Worm (Caenorhabditis elegans) whole organism, mixed stage, embryonic: ENCODE data around the gene daf-2.
A peak's percentile ranks its signal among the peaks of the same experiment; 100 is the strongest.
"Not testable (repeated sequence)": the region's sequence is repeated elsewhere in the genome, so short reads cannot be mapped to it uniquely, and the experiment has no call there.

Source experiments
- ceh-43 ChIP-seq: fragments of 200-800 bp; sonication (Bioruptor generic); optimal IDR thresholded peaks from 2 replicates; lab custom pipeline; 2018; ENCODE audit warnings: mild to moderate bottlenecking, missing genetic modification characterization, moderate library complexity, missing compliant biosample characterization
- ces-1 ChIP-seq: fragments of 150-350 bp; optimal IDR thresholded peaks from 2 replicates; lab custom pipeline; 2014; ENCODE audit warnings: missing biosample characterization, missing genetic modification reagents, missing genetic modification characterization
- lsy-2 ChIP-seq: fragments of 150-350 bp; optimal IDR thresholded peaks from 2 replicates; lab custom pipeline; 2014; ENCODE audit warnings: missing biosample characterization, missing genetic modification characterization
- mep-1 ChIP-seq: fragments of 150-350 bp; optimal IDR thresholded peaks from 2 replicates; lab custom pipeline; 2017; ENCODE audit warnings: missing biosample characterization, missing genetic modification reagents, missing genetic modification characterization, inconsistent platforms
- nhr-76 ChIP-seq: sonication (generic microtip); optimal IDR thresholded peaks from 2 replicates; lab custom pipeline; 2017; ENCODE audit warnings: missing biosample characterization, missing genetic modification characterization
- pha-4 ChIP-seq: fragments of 150-350 bp; optimal IDR thresholded peaks from 2 replicates; lab custom pipeline; 2018; ENCODE audit warnings: missing biosample characterization, missing genetic modification reagents, missing genetic modification characterization
- snpc-4 ChIP-seq: fragments of 150-350 bp; optimal IDR thresholded peaks from 2 replicates; lab custom pipeline; 2014; ENCODE audit warnings: missing biosample characterization, missing genetic modification characterization
- sptf-1 ChIP-seq: sonication (generic microtip); optimal IDR thresholded peaks from 2 replicates; lab custom pipeline; 2017; ENCODE audit warnings: mild to moderate bottlenecking, missing genetic modification characterization, moderate library complexity, missing compliant biosample characterization
- unc-62 ChIP-seq: fragments of 150-350 bp; optimal IDR thresholded peaks from 2 replicates; lab custom pipeline; 2014; ENCODE audit warnings: missing biosample characterization, missing genetic modification reagents, missing genetic modification characterization

ce11 chrIII:2960740-2961361 is 79.8 kb downstream of the daf-2 start:
- TF ChIP-seq lsy-2 (tag; lab: Kevin White, UChicago); unc-62 (GFP tag; lab: Kevin White, UChicago); pha-4; nhr-76; ceh-43 (GFP tag; lab: Kevin White, UChicago); mep-1 (tag; lab: Kevin White, UChicago); sptf-1 (tag; lab: Kevin White, UChicago); snpc-4 (tag; lab: Kevin White, UChicago): not testable (repeated sequence)
- peak; percentile 3 for TF ChIP-seq ces-1 (GFP tag; lab: Kevin White, UChicago)
